Fruit fly (Drosophila melanogaster) whole organism, embryonic: ENCODE data around the gene CG15209.
A peak's percentile ranks its signal among the peaks of the same experiment; 100 is the strongest.

Experiments used
- Ada2b ChIP-seq: fragments of 200-800 bp; sonication (Bioruptor generic); IDR thresholded peaks from 2 replicates; pipeline ENCODE4 v1.3.6; 2022; ENCODE audit warnings: missing biosample characterization, missing genetic modification characterization
- Atf6 ChIP-seq: fragments of 200-800 bp; sonication (Bioruptor generic); IDR thresholded peaks from 2 replicates; pipeline ENCODE4 v1.3.6; 2022; ENCODE audit warnings: missing biosample characterization, missing genetic modification characterization
- Bdp1 ChIP-seq: fragments of 200-800 bp; sonication (Bioruptor generic); optimal IDR thresholded peaks from 3 replicates; lab custom pipeline; 2016; ENCODE audit warnings: missing biosample characterization, missing genetic modification characterization
- CG10267 ChIP-seq: fragments of 200-800 bp; sonication (Bioruptor generic); optimal IDR thresholded peaks from 2 replicates; lab custom pipeline; 2018; ENCODE audit warnings: missing biosample characterization, mild to moderate bottlenecking, missing genetic modification characterization, moderate library complexity
- CG11504 ChIP-seq: fragments of 200-800 bp; sonication (Bioruptor generic); optimal IDR thresholded peaks from 3 replicates; lab custom pipeline; 2019; ENCODE audit warnings: missing biosample characterization, mild to moderate bottlenecking, missing genetic modification characterization, moderate library complexity
- CG14710 ChIP-seq: fragments of 200-800 bp; sonication (Bioruptor generic); optimal IDR thresholded peaks from 3 replicates; lab custom pipeline; 2019; ENCODE audit warnings: missing biosample characterization, mild to moderate bottlenecking, missing genetic modification characterization, moderate library complexity
- CG15269 ChIP-seq: fragments of 200-800 bp; sonication (Bioruptor generic); optimal IDR thresholded peaks from 2 replicates; lab custom pipeline; 2018; ENCODE audit warnings: missing biosample characterization, mild to moderate bottlenecking, missing genetic modification characterization, moderate library complexity
- CG17359 ChIP-seq: fragments of 200-800 bp; sonication (Bioruptor generic); optimal IDR thresholded peaks from 3 replicates; lab custom pipeline; 2018; ENCODE audit warnings: missing biosample characterization, mild to moderate bottlenecking, missing genetic modification characterization, moderate library complexity
- CG17568 ChIP-seq: fragments of 200-800 bp; sonication (Bioruptor generic); optimal IDR thresholded peaks from 2 replicates; lab custom pipeline; 2018; ENCODE audit warnings: missing biosample characterization, mild to moderate bottlenecking, missing genetic modification characterization, moderate library complexity
- CG17802 ChIP-seq: fragments of 200-800 bp; sonication (Bioruptor generic); optimal IDR thresholded peaks from 2 replicates; lab custom pipeline; 2018; ENCODE audit warnings: missing biosample characterization, mild to moderate bottlenecking, missing genetic modification characterization, moderate library complexity
- CG18262 ChIP-seq: fragments of 200-800 bp; optimal IDR thresholded peaks from 3 replicates; lab custom pipeline; 2019; ENCODE audit warnings: missing biosample characterization, mild to moderate bottlenecking, missing genetic modification characterization, moderate library complexity
- CG18476 ChIP-seq: fragments of 200-800 bp; sonication (Bioruptor generic); optimal IDR thresholded peaks from 2 replicates; lab custom pipeline; 2016; ENCODE audit warnings: missing biosample characterization, mild to moderate bottlenecking, missing genetic modification characterization
- CG32532 ChIP-seq: fragments of 200-800 bp; sonication (Bioruptor generic); IDR thresholded peaks from 2 replicates; pipeline ENCODE4 v1.3.6; 2022; ENCODE audit warnings: missing biosample characterization, missing genetic modification characterization
- CG6791 ChIP-seq: fragments of 200-800 bp; sonication (Bioruptor generic); IDR thresholded peaks from 3 replicates; pipeline ENCODE4 v1.3.6; 2022; ENCODE audit warnings: missing biosample characterization, missing genetic modification characterization; ENCODE audit not compliant: partially characterized antibody
- CG8765 ChIP-seq: fragments of 200-800 bp; sonication (Bioruptor generic); IDR thresholded peaks from 2 replicates; pipeline ENCODE4 v1.3.6; 2022; ENCODE audit warnings: missing biosample characterization, missing genetic modification characterization
- CG8924 ChIP-seq: fragments of 200-800 bp; optimal IDR thresholded peaks from 3 replicates; lab custom pipeline; 2019; ENCODE audit warnings: missing biosample characterization, mild to moderate bottlenecking, missing genetic modification characterization, moderate library complexity
- Chrac-16 ChIP-seq: fragments of 200-800 bp; sonication (Bioruptor generic); optimal IDR thresholded peaks from 3 replicates; lab custom pipeline; 2016; ENCODE audit warnings: missing biosample characterization, missing genetic modification characterization
- CoRest ChIP-seq: fragments of 200-800 bp; sonication (Bioruptor generic); optimal IDR thresholded peaks from 3 replicates; lab custom pipeline; 2018; ENCODE audit warnings: missing biosample characterization, mild to moderate bottlenecking, missing genetic modification characterization, moderate library complexity
- Deaf1 ChIP-seq: fragments of 200-800 bp; optimal IDR thresholded peaks from 3 replicates; lab custom pipeline; 2019; ENCODE audit warnings: missing biosample characterization, mild to moderate bottlenecking, missing genetic modification characterization, moderate library complexity
- Dip3 ChIP-seq: fragments of 200-800 bp; sonication (Bioruptor generic); optimal IDR thresholded peaks from 3 replicates; lab custom pipeline; 2016; ENCODE audit warnings: missing biosample characterization, missing genetic modification characterization
- Drgx ChIP-seq: fragments of 200-800 bp; sonication (Bioruptor generic); IDR thresholded peaks from 2 replicates; pipeline ENCODE4 v1.3.6; 2022; ENCODE audit warnings: missing biosample characterization, missing genetic modification characterization
- ERR ChIP-seq: fragments of 200-800 bp; sonication (Bioruptor generic); optimal IDR thresholded peaks from 2 replicates; lab custom pipeline; 2016; ENCODE audit warnings: missing biosample characterization, missing genetic modification characterization
- Gsc ChIP-seq: fragments of 200-800 bp; sonication (Bioruptor generic); IDR thresholded peaks from 2 replicates; pipeline ENCODE4 v1.3.6; 2022; ENCODE audit warnings: missing biosample characterization, missing genetic modification characterization
- Hmx ChIP-seq: fragments of 200-800 bp; sonication (Bioruptor generic); optimal IDR thresholded peaks from 2 replicates; lab custom pipeline; 2016; ENCODE audit warnings: missing biosample characterization, missing genetic modification characterization
- NC2β ChIP-seq: fragments of 200-800 bp; sonication (Bioruptor generic); optimal IDR thresholded peaks from 2 replicates; lab custom pipeline; 2016; ENCODE audit warnings: missing biosample characterization, missing genetic modification characterization
- Nf-YB ChIP-seq: fragments of 200-800 bp; sonication (Bioruptor generic); optimal IDR thresholded peaks from 3 replicates; lab custom pipeline; 2019; ENCODE audit warnings: missing biosample characterization, mild to moderate bottlenecking, missing genetic modification characterization, moderate library complexity
- Rx ChIP-seq: fragments of 200-800 bp; sonication (Bioruptor generic); IDR thresholded peaks from 2 replicates; pipeline ENCODE4 v1.3.6; 2022; ENCODE audit warnings: missing biosample characterization, missing genetic modification characterization
- Side ChIP-seq: fragments of 200-800 bp; sonication (Bioruptor generic); optimal IDR thresholded peaks from 2 replicates; lab custom pipeline; 2016; ENCODE audit warnings: missing biosample characterization, missing genetic modification characterization
- ab ChIP-seq: fragments of 200-800 bp; sonication (Bioruptor generic); optimal IDR thresholded peaks from 2 replicates; lab custom pipeline; 2016; ENCODE audit warnings: missing biosample characterization, missing genetic modification characterization
- cg ChIP-seq: fragments of 200-800 bp; sonication (Bioruptor generic); optimal IDR thresholded peaks from 3 replicates; lab custom pipeline; 2019; ENCODE audit warnings: missing biosample characterization, mild to moderate bottlenecking, missing genetic modification characterization, moderate library complexity
- chn ChIP-seq: fragments of 200-800 bp; sonication (Bioruptor generic); optimal IDR thresholded peaks from 2 replicates; lab custom pipeline; 2016; ENCODE audit warnings: missing biosample characterization, missing genetic modification characterization
- da ChIP-seq: fragments of 200-800 bp; sonication (Bioruptor generic); optimal IDR thresholded peaks from 2 replicates; lab custom pipeline; 2016; ENCODE audit warnings: missing biosample characterization, missing genetic modification characterization
- dati ChIP-seq: fragments of 200-800 bp; sonication (Bioruptor generic); IDR thresholded peaks from 2 replicates; pipeline ENCODE4 v1.3.6; 2022; ENCODE audit warnings: missing biosample characterization, missing genetic modification characterization
- eve ChIP-seq, 2 experiments: fragments of >200 bp; optimal IDR thresholded peaks; 2 replicates each; lab custom pipeline; 2017; ENCODE audit warnings: missing biosample characterization in 2 of 2, missing genetic modification characterization in 2 of 2
- fu2 ChIP-seq: fragments of 200-800 bp; sonication (Bioruptor generic); optimal IDR thresholded peaks from 2 replicates; lab custom pipeline; 2016; ENCODE audit warnings: missing biosample characterization, missing genetic modification characterization
- insv ChIP-seq, 2 experiments: fragments of 200-800 bp; sonication (Bioruptor generic); optimal IDR thresholded peaks; 3 replicates each; lab custom pipeline; 2016 to 2018; ENCODE audit warnings: missing biosample characterization in 2 of 2, missing genetic modification characterization in 2 of 2
- jing ChIP-seq: fragments of 200-800 bp; sonication (Bioruptor generic); optimal IDR thresholded peaks from 2 replicates; lab custom pipeline; 2018; ENCODE audit warnings: missing biosample characterization, mild to moderate bottlenecking, missing genetic modification characterization
- lilli ChIP-seq: fragments of 200-800 bp; sonication (Bioruptor generic); optimal IDR thresholded peaks from 3 replicates; lab custom pipeline; 2016; ENCODE audit warnings: missing biosample characterization, missing genetic modification characterization
- nerfin-2 ChIP-seq: fragments of 200-800 bp; sonication (Bioruptor generic); IDR thresholded peaks from 2 replicates; pipeline ENCODE4 v1.3.6; 2022; ENCODE audit warnings: missing biosample characterization, missing genetic modification characterization; ENCODE audit not compliant: partially characterized antibody
- pho ChIP-seq: fragments of 200-800 bp; sonication (Bioruptor generic); optimal IDR thresholded peaks from 2 replicates; lab custom pipeline; 2016; ENCODE audit warnings: missing biosample characterization, missing genetic modification characterization
- repo ChIP-seq: fragments of 200-800 bp; sonication (Bioruptor generic); optimal IDR thresholded peaks from 2 replicates; lab custom pipeline; 2016; ENCODE audit warnings: missing biosample characterization, missing genetic modification characterization
- sc ChIP-seq, 3 experiments: fragments of >200 bp in 2 of 3; fragments of 200-800 bp in 1 of 3; sonication (Bioruptor generic) in 1 of 3; optimal IDR thresholded peaks; 2 replicates in 2 of 3; 3 replicates in 1 of 3; lab custom pipeline; 2017; ENCODE audit warnings: mild to moderate bottlenecking in 1 of 3, missing biosample characterization in 1 of 3, missing genetic modification characterization in 1 of 3, missing genetic modification reagents in 1 of 3
- slbo ChIP-seq: fragments of 200-800 bp; sonication (Bioruptor generic); IDR thresholded peaks from 2 replicates; pipeline ENCODE4 v1.3.6; 2022; ENCODE audit warnings: missing biosample characterization, missing genetic modification characterization
- slp2 ChIP-seq: fragments of 200-800 bp; sonication (Bioruptor generic); optimal IDR thresholded peaks from 2 replicates; lab custom pipeline; 2016; ENCODE audit warnings: missing biosample characterization, missing genetic modification characterization
- so ChIP-seq: fragments of 200-800 bp; sonication (Bioruptor generic); IDR thresholded peaks from 3 replicates; pipeline ENCODE4 v1.3.6; 2022; ENCODE audit warnings: missing biosample characterization, missing genetic modification characterization
- sqz ChIP-seq: fragments of 200-800 bp; sonication (Bioruptor generic); optimal IDR thresholded peaks from 3 replicates; lab custom pipeline; 2018; ENCODE audit warnings: missing biosample characterization, mild to moderate bottlenecking, missing genetic modification characterization
- trem ChIP-seq: fragments of 200-800 bp; optimal IDR thresholded peaks from 3 replicates; lab custom pipeline; 2019; ENCODE audit warnings: missing biosample characterization, mild to moderate bottlenecking, missing genetic modification characterization, moderate library complexity
- ttk ChIP-seq: fragments of 200-800 bp; sonication (Bioruptor generic); IDR thresholded peaks from 2 replicates; pipeline ENCODE4 v2.1.2; 2022; ENCODE audit warnings: missing biosample characterization, missing genetic modification characterization
- zfh2 ChIP-seq: fragments of 200-800 bp; sonication (Bioruptor generic); optimal IDR thresholded peaks from 2 replicates; lab custom pipeline; 2016; ENCODE audit warnings: missing biosample characterization, missing genetic modification characterization

Gene CG15209

DNA sequence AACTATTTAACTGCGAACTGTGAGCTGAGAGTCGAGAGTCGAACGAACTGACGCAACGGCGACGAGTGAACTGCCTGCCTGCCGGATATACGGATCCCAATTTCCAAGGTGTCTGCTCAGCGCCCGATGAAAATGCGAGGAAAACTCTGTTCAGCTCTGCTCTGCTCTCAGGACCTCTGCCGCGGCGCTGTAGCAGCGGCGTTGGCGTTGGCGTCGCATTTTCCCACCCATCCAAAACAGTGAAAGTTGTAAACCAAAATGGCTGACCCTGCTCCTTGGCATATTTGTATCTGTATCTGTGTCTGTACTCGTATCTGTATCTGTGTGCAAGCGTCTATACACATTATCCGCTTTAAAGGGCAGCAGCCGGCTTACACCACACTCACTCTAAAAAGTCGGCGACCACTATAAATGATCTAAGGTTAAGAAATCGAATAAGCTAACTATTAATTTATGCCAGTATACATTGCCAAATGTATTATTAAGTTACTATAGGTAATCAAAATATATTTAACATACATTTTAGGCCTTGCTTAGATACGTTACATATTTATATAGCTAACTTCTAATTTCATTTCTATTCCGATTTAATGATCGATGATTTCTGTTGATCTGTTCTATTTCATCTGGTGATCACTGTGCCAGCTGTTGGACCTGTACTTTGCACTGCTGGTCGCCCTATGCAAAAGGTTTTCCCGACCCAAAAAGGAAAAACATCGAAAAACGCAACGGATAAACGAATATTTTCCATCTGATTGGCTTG, 19.1 kb upstream of the CG15209 start (continued):
- peak; percentile 72 for TF ChIP-seq CG17359 (tag; lab: Kevin White, UChicago)
- peak; percentile 58 for TF ChIP-seq slbo (GFP tag; lab: Robert Waterston, UW)
- peak; percentile 39 to 59 for TF ChIP-seq eve (GFP tag; optimal IDR thresholded peaks at IDR 0.05; lab: Kevin White, UChicago)
- no peak for TF ChIP-seq fu2 (GFP tag; lab: Kevin White, UChicago)
- TF ChIP-seq cg: peak; percentile 70
- peak; percentile 37 for TF ChIP-seq Chrac-16 (GFP tag; lab: Kevin White, UChicago)
- peak; percentile 27 for TF ChIP-seq Deaf1 (tag; lab: Kevin White, UChicago)
- no peak for TF ChIP-seq Rx
- no peak for TF ChIP-seq Hmx (GFP tag; lab: Kevin White, UChicago)
- no peak for TF ChIP-seq repo (GFP tag; lab: Kevin White, UChicago)
- peak; percentile 61 for TF ChIP-seq trem (tag; lab: Kevin White, UChicago)
- no peak for TF ChIP-seq CG17568
- peak; percentile 32 for TF ChIP-seq jing
- peak; percentile 74 for TF ChIP-seq Nf-YB (GFP tag; lab: Kevin White, UChicago)
- peak; percentile 90 for TF ChIP-seq CG14710 (tag; lab: Kevin White, UChicago)
- peak; percentile 82 for TF ChIP-seq CG11504 (tag; lab: Kevin White, UChicago)
- TF ChIP-seq so (GFP tag; lab: Robert Waterston, UW): peak; percentile 34; the same call in 1 of the 3 replicates
- no peak for TF ChIP-seq CG6791 (GFP tag; lab: Robert Waterston, UW)
- peak in 1 of 2 experiments; percentile 75 for TF ChIP-seq insv (GFP tag; optimal IDR thresholded peaks at IDR 0.05; lab: Kevin White, UChicago)
- TF ChIP-seq slp2: no peak
- TF ChIP-seq Drgx: no peak
- TF ChIP-seq Bdp1 (GFP tag; lab: Kevin White, UChicago): peak; percentile 17
- TF ChIP-seq Gsc (GFP tag; lab: Robert Waterston, UW): 0 out of 2 replicates have a peak, but pooled peaks have one; percentile 30
- peak; percentile 42 for TF ChIP-seq lilli (GFP tag; lab: Kevin White, UChicago)
- peak; percentile 27 for TF ChIP-seq NC2β (GFP tag; lab: Kevin White, UChicago)
- TF ChIP-seq sqz (GFP tag; lab: Kevin White, UChicago): peak; percentile 58
- no peak for TF ChIP-seq Dip3 (GFP tag; lab: Kevin White, UChicago)
- TF ChIP-seq Side (GFP tag; lab: Kevin White, UChicago): no peak
- peak; percentile 89 for TF ChIP-seq CG18262
- no peak for TF ChIP-seq da (GFP tag; lab: Kevin White, UChicago)
- peak; percentile 71 for TF ChIP-seq CG18476
- no peak for TF ChIP-seq dati
- no peak for TF ChIP-seq ab (GFP tag; lab: Kevin White, UChicago)
- no peak for TF ChIP-seq nerfin-2
- TF ChIP-seq Atf6 (GFP tag; lab: Robert Waterston, UW): peak; percentile 26; the same call in 1 of the 2 replicates
- TF ChIP-seq chn (GFP tag; lab: Kevin White, UChicago): no peak
- no peak for TF ChIP-seq zfh2 (GFP tag; lab: Kevin White, UChicago)
- TF ChIP-seq Ada2b (GFP tag; lab: Robert Waterston, UW): 0 out of 2 replicates have a peak, but pooled peaks have one; percentile 37
- peak; percentile 25 for TF ChIP-seq pho (GFP tag; lab: Kevin White, UChicago)
- TF ChIP-seq sc (optimal IDR thresholded peaks at IDR 0.05; lab: Kevin White, UChicago): no peak
- TF ChIP-seq sc (GFP tag; optimal IDR thresholded peaks at IDR 0.05; lab: Kevin White, UChicago): peak; percentile 71
- peak; percentile 34 for TF ChIP-seq CG17802 (tag; lab: Kevin White, UChicago)
- peak; percentile 66 for TF ChIP-seq CG15269 (tag; lab: Kevin White, UChicago)
- TF ChIP-seq ERR: no peak
- TF ChIP-seq CoRest (tag; lab: Kevin White, UChicago): peak; percentile 87
- peak; percentile 84 for TF ChIP-seq CG10267
- no peak for TF ChIP-seq ttk (GFP tag; lab: Robert Waterston, UW)
- peak; percentile 57; the same call in 1 of the 2 replicates for TF ChIP-seq CG8765 (GFP tag; lab: Robert Waterston, UW)
- no peak; the same call in 1 of the 2 replicates for TF ChIP-seq CG32532
- TF ChIP-seq CG8924 (tag; lab: Kevin White, UChicago): peak; percentile 91
